Fruit fly (Drosophila melanogaster) whole organism, embryonic: ENCODE results near the gene Rip11.

ENCODE experiments used
- Aef1 ChIP-seq: fragments of 200-800 bp; sonication (Bioruptor generic); IDR thresholded peaks from 3 replicates; pipeline ENCODE4 v1.3.6; 2022; ENCODE audit warnings: missing biosample characterization, missing genetic modification characterization
- Antp ChIP-seq: fragments of 200-800 bp; sonication (Bioruptor generic); optimal IDR thresholded peaks from 3 replicates; lab custom pipeline; 2016; ENCODE audit warnings: missing biosample characterization, missing genetic modification characterization
- Bteb2 ChIP-seq: fragments of 200-800 bp; sonication (Bioruptor generic); optimal IDR thresholded peaks from 2 replicates; lab custom pipeline; 2016; ENCODE audit warnings: missing biosample characterization, missing genetic modification characterization
- C15 ChIP-seq: fragments of 200-800 bp; sonication (Bioruptor generic); IDR thresholded peaks from 3 replicates; pipeline ENCODE4 v1.3.6; 2022; ENCODE audit warnings: missing biosample characterization, missing genetic modification characterization
- CG10147 ChIP-seq: fragments of 200-800 bp; sonication (Bioruptor generic); optimal IDR thresholded peaks from 2 replicates; lab custom pipeline; 2019; ENCODE audit warnings: missing biosample characterization, mild to moderate bottlenecking, missing genetic modification characterization, moderate library complexity
- CG11398 ChIP-seq: fragments of 200-800 bp; sonication (Bioruptor generic); optimal IDR thresholded peaks from 2 replicates; lab custom pipeline; 2016; ENCODE audit warnings: missing biosample characterization, missing genetic modification characterization
- CG11560 ChIP-seq: fragments of 200-800 bp; sonication (Bioruptor generic); IDR thresholded peaks from 3 replicates; pipeline ENCODE4 v1.3.6; 2022; ENCODE audit warnings: missing biosample characterization, missing genetic modification characterization
- CG12071 ChIP-seq: fragments of 200-800 bp; sonication (Bioruptor generic); optimal IDR thresholded peaks from 3 replicates; lab custom pipeline; 2018; ENCODE audit warnings: missing biosample characterization, mild to moderate bottlenecking, missing genetic modification characterization
- CG13894 ChIP-seq: fragments of 200-800 bp; sonication (Bioruptor generic); optimal IDR thresholded peaks from 3 replicates; lab custom pipeline; 2018; ENCODE audit warnings: missing biosample characterization, mild to moderate bottlenecking, missing genetic modification characterization, moderate library complexity
- CG14667 ChIP-seq: fragments of 200-800 bp; sonication (Bioruptor generic); IDR thresholded peaks from 2 replicates; pipeline ENCODE4 v1.3.6; 2022; ENCODE audit warnings: missing biosample characterization, missing genetic modification characterization
- CG15479 ChIP-seq: fragments of 200-800 bp; sonication (Bioruptor generic); optimal IDR thresholded peaks from 3 replicates; lab custom pipeline; 2019; ENCODE audit warnings: missing biosample characterization, mild to moderate bottlenecking, missing genetic modification characterization, moderate library complexity
- CG18619 ChIP-seq: fragments of 200-800 bp; sonication (Bioruptor generic); optimal IDR thresholded peaks from 3 replicates; lab custom pipeline; 2017; ENCODE audit warnings: missing biosample characterization, mild to moderate bottlenecking, missing genetic modification characterization
- CG2199 ChIP-seq: fragments of 200-800 bp; sonication (Bioruptor generic); IDR thresholded peaks from 3 replicates; pipeline ENCODE4 v1.3.6; 2022; ENCODE audit warnings: missing biosample characterization, missing genetic modification characterization
- CG2202 ChIP-seq: fragments of 200-800 bp; sonication (Bioruptor generic); optimal IDR thresholded peaks from 2 replicates; lab custom pipeline; 2018; ENCODE audit warnings: missing biosample characterization, mild to moderate bottlenecking, missing genetic modification characterization
- CG3163 ChIP-seq: fragments of 200-800 bp; sonication (Bioruptor generic); optimal IDR thresholded peaks from 3 replicates; lab custom pipeline; 2016; ENCODE audit warnings: missing biosample characterization, missing genetic modification characterization
- CG32767 ChIP-seq: fragments of 200-800 bp; sonication (Bioruptor generic); IDR thresholded peaks from 2 replicates; pipeline ENCODE4 v1.3.6; 2022; ENCODE audit warnings: missing biosample characterization, missing genetic modification characterization
- CG3407 ChIP-seq: fragments of 200-800 bp; sonication (Bioruptor generic); optimal IDR thresholded peaks from 2 replicates; lab custom pipeline; 2018; ENCODE audit warnings: missing biosample characterization, mild to moderate bottlenecking, missing genetic modification characterization
- CG43689 ChIP-seq: fragments of 200-800 bp; sonication (Bioruptor generic); IDR thresholded peaks from 2 replicates; pipeline ENCODE4 v1.3.6; 2022; ENCODE audit warnings: missing biosample characterization, missing genetic modification characterization
- CG4617 ChIP-seq: fragments of 200-800 bp; sonication (Bioruptor generic); optimal IDR thresholded peaks from 3 replicates; lab custom pipeline; 2016; ENCODE audit warnings: missing biosample characterization, missing genetic modification characterization, borderline replicate concordance
- CG8924 ChIP-seq: fragments of 200-800 bp; optimal IDR thresholded peaks from 3 replicates; lab custom pipeline; 2019; ENCODE audit warnings: missing biosample characterization, mild to moderate bottlenecking, missing genetic modification characterization, moderate library complexity
- Eip74EF ChIP-seq, 2 experiments: fragments of 200-800 bp in 1 of 2; fragments of >200 bp in 1 of 2; sonication (Bioruptor generic) in 1 of 2; optimal IDR thresholded peaks; 2 replicates each; lab custom pipeline; 2017 to 2019; ENCODE audit warnings: missing biosample characterization in 2 of 2, missing genetic modification characterization in 2 of 2, mild to moderate bottlenecking in 1 of 2, moderate library complexity in 1 of 2
- Gug ChIP-seq: fragments of 200-800 bp; sonication (Bioruptor generic); IDR thresholded peaks from 4 replicates; pipeline ENCODE4 v1.3.6; 2022; ENCODE audit warnings: missing biosample characterization, missing genetic modification characterization
- Hr39 ChIP-seq: fragments of >200 bp; optimal IDR thresholded peaks from 2 replicates; lab custom pipeline; 2017
- MTF-1 ChIP-seq: fragments of 200-800 bp; sonication (Bioruptor generic); optimal IDR thresholded peaks from 2 replicates; lab custom pipeline; 2018; ENCODE audit warnings: missing biosample characterization, mild to moderate bottlenecking, missing genetic modification characterization, borderline replicate concordance
- Max ChIP-seq: fragments of 200-800 bp; sonication (Bioruptor generic); optimal IDR thresholded peaks from 2 replicates; lab custom pipeline; 2016; ENCODE audit warnings: missing biosample characterization, mild to moderate bottlenecking, missing genetic modification characterization
- Med ChIP-seq: fragments of 200-800 bp; sonication (Bioruptor generic); peaks from one replicate; lab custom pipeline; 2016; ENCODE audit warnings: missing biosample characterization, missing genetic modification characterization, mild to moderate bottlenecking, inconsistent platforms, moderate library complexity
- NK7.1 ChIP-seq: fragments of 200-800 bp; sonication (Bioruptor generic); optimal IDR thresholded peaks from 3 replicates; lab custom pipeline; 2016; ENCODE audit warnings: missing biosample characterization, missing genetic modification characterization
- Nf-YC ChIP-seq: fragments of 200-800 bp; optimal IDR thresholded peaks from 3 replicates; lab custom pipeline; 2019; ENCODE audit warnings: missing biosample characterization, mild to moderate bottlenecking, missing genetic modification characterization, moderate library complexity
- Ptx1 ChIP-seq: fragments of 200-800 bp; sonication (Bioruptor generic); IDR thresholded peaks from 2 replicates; pipeline ENCODE4 v1.3.6; 2022; ENCODE audit warnings: missing biosample characterization, missing genetic modification characterization
- Sry-β ChIP-seq: fragments of 200-800 bp; sonication (Bioruptor generic); optimal IDR thresholded peaks from 2 replicates; lab custom pipeline; 2018; ENCODE audit warnings: missing biosample characterization, mild to moderate bottlenecking, missing genetic modification characterization, moderate library complexity
- Stat92E ChIP-seq, 3 experiments: fragments of >200 bp in 2 of 3; fragments of 200-800 bp in 1 of 3; sonication (Bioruptor generic) in 1 of 3; optimal IDR thresholded peaks; 2 replicates each; lab custom pipeline; 2017 to 2019; ENCODE audit warnings: missing biosample characterization in 3 of 3, missing genetic modification characterization in 3 of 3, mild to moderate bottlenecking in 1 of 3, moderate library complexity in 1 of 3
- al ChIP-seq: fragments of 200-800 bp; sonication (Bioruptor generic); IDR thresholded peaks from 2 replicates; pipeline ENCODE4 v1.3.6; 2022; ENCODE audit warnings: missing biosample characterization, missing genetic modification characterization
- amos ChIP-seq: fragments of 200-800 bp; sonication (Bioruptor generic); IDR thresholded peaks from 2 replicates; pipeline ENCODE4 v1.3.6; 2022; ENCODE audit warnings: missing biosample characterization, missing genetic modification characterization; ENCODE audit not compliant: partially characterized antibody
- bcd ChIP-seq: fragments of 200-800 bp; sonication (Bioruptor generic); optimal IDR thresholded peaks from 2 replicates; lab custom pipeline; 2017; ENCODE audit warnings: missing biosample characterization, mild to moderate bottlenecking, missing genetic modification characterization
- cad ChIP-seq: fragments of >200 bp; optimal IDR thresholded peaks from 2 replicates; lab custom pipeline; 2017; ENCODE audit warnings: missing biosample characterization, missing genetic modification characterization
- croc ChIP-seq: fragments of 200-800 bp; sonication (Bioruptor generic); conservative IDR thresholded peaks from 3 replicates; pipeline ENCODE4 v1.3.6; 2022; ENCODE audit warnings: missing biosample characterization, missing genetic modification characterization
- disco-r ChIP-seq: fragments of 200-800 bp; sonication (Bioruptor generic); optimal IDR thresholded peaks from 2 replicates; lab custom pipeline; 2016; ENCODE audit warnings: missing biosample characterization, missing genetic modification characterization
- en ChIP-seq: fragments of 200-800 bp; sonication (Bioruptor generic); optimal IDR thresholded peaks from 2 replicates; lab custom pipeline; 2016; ENCODE audit warnings: missing biosample characterization, missing genetic modification characterization
- eve ChIP-seq, 2 experiments: fragments of >200 bp; optimal IDR thresholded peaks; 2 replicates each; lab custom pipeline; 2017; ENCODE audit warnings: missing biosample characterization in 2 of 2, missing genetic modification characterization in 2 of 2
- gsb-n ChIP-seq: fragments of 200-800 bp; sonication (Bioruptor generic); optimal IDR thresholded peaks from 3 replicates; lab custom pipeline; 2018; ENCODE audit warnings: missing biosample characterization, mild to moderate bottlenecking, missing genetic modification characterization
- hbn ChIP-seq: fragments of 200-800 bp; sonication (Bioruptor generic); IDR thresholded peaks from 2 replicates; pipeline ENCODE4 v1.3.6; 2022; ENCODE audit warnings: missing biosample characterization, missing genetic modification characterization; ENCODE audit not compliant: partially characterized antibody
- jigr1 ChIP-seq: fragments of 200-800 bp; sonication (Bioruptor generic); IDR thresholded peaks from 3 replicates; pipeline ENCODE4 v1.3.6; 2022; ENCODE audit warnings: missing biosample characterization, missing genetic modification characterization
- lab ChIP-seq: fragments of 200-800 bp; sonication (Bioruptor generic); optimal IDR thresholded peaks from 3 replicates; lab custom pipeline; 2017; ENCODE audit warnings: missing biosample characterization, missing genetic modification characterization, mild to moderate bottlenecking, moderate library complexity, missing genetic modification reagents
- lbe ChIP-seq: fragments of 200-800 bp; sonication (Bioruptor generic); optimal IDR thresholded peaks from 2 replicates; lab custom pipeline; 2016; ENCODE audit warnings: missing biosample characterization, mild to moderate bottlenecking, missing genetic modification characterization
- pan ChIP-seq, 4 experiments: fragments of >200 bp in 3 of 4; fragments of 200-800 bp in 1 of 4; sonication (Bioruptor generic) in 1 of 4; optimal IDR thresholded peaks in 3 of 4; IDR thresholded peaks in 1 of 4; 2 replicates each; pipeline versions ENCODE4 v1.3.6 to Lab custom; 2017 to 2022; ENCODE audit warnings: missing biosample characterization in 2 of 4, missing genetic modification characterization in 2 of 4, mixed read lengths in 1 of 4
- pb ChIP-seq: fragments of 200-800 bp; sonication (Bioruptor generic); optimal IDR thresholded peaks from 3 replicates; lab custom pipeline; 2016; ENCODE audit warnings: missing biosample characterization, missing genetic modification characterization
- pnt ChIP-seq: fragments of 200-800 bp; sonication (Bioruptor generic); optimal IDR thresholded peaks from 3 replicates; lab custom pipeline; 2016; ENCODE audit warnings: missing biosample characterization, missing genetic modification characterization
- salm ChIP-seq: fragments of 200-800 bp; sonication (Bioruptor generic); optimal IDR thresholded peaks from 2 replicates; lab custom pipeline; 2018; ENCODE audit warnings: missing biosample characterization, mild to moderate bottlenecking, missing genetic modification characterization
- sisA ChIP-seq: fragments of 200-800 bp; sonication (Bioruptor generic); IDR thresholded peaks from 2 replicates; pipeline ENCODE4 v1.3.6; 2022; ENCODE audit warnings: missing biosample characterization, missing genetic modification characterization
- slp2 ChIP-seq: fragments of 200-800 bp; sonication (Bioruptor generic); optimal IDR thresholded peaks from 2 replicates; lab custom pipeline; 2016; ENCODE audit warnings: missing biosample characterization, missing genetic modification characterization

Rip11 gene

dm6 chrX:18645720-18646213 is 1.7 kb downstream of the Rip11 start (continued):
- TF ChIP-seq CG43689 (GFP tag; lab: Robert Waterston, UW) (no peak), lbe (GFP tag; lab: Kevin White, UChicago) (peak; percentile 1), CG32767 (GFP tag; lab: Robert Waterston, UW) (peak; percentile 60; the same call in 1 of the 2 replicates), Sry-β (GFP tag; lab: Kevin White, UChicago) (no peak), en (no peak), Max (GFP tag; lab: Kevin White, UChicago) (peak; percentile 67), Aef1 (peak; percentile 47; the same call in 2 of the 3 replicates), hbn (GFP tag; lab: Robert Waterston, UW) (no peak), CG12071 (GFP tag; lab: Kevin White, UChicago) (peak; percentile 64), pnt (GFP tag; lab: Kevin White, UChicago) (peak; percentile 43), Antp (no peak), Eip74EF (GFP tag; optimal IDR thresholded peaks at IDR 0.05; lab: Kevin White, UChicago) (peak in 1 of 2 experiments; percentile 46), Nf-YC (tag; lab: Kevin White, UChicago) (peak; percentile 19), CG11398 (GFP tag; lab: Kevin White, UChicago) (no peak), C15 (GFP tag; lab: Robert Waterston, UW) (no peak), gsb-n (tag; lab: Kevin White, UChicago) (peak; percentile 50), CG11560 (tag; lab: Robert Waterston, UW) (no peak), CG2202 (tag; lab: Kevin White, UChicago) (peak; percentile 23), CG10147 (GFP tag; lab: Kevin White, UChicago) (peak; percentile 10), CG2199 (no peak), Bteb2 (GFP tag; lab: Kevin White, UChicago) (no peak), Stat92E (GFP tag; optimal IDR thresholded peaks at IDR 0.05; lab: Kevin White, UChicago) (no peak), pb (no peak), slp2 (GFP tag; lab: Kevin White, UChicago) (peak; percentile 40), CG3407 (GFP tag; lab: Kevin White, UChicago) (peak; percentile 32), disco-r (no peak), al (0 out of 2 replicates have a peak, but pooled peaks have one; percentile 4), lab (GFP tag; lab: Kevin White, UChicago) (peak; percentile 84), Ptx1 (GFP tag; lab: Robert Waterston, UW) (peak; percentile 67), Med (GFP tag; lab: Kevin White, UChicago) (peak; percentile 77), sisA (peak; percentile 67), MTF-1 (GFP tag; lab: Kevin White, UChicago) (peak; percentile 39), amos (no peak), CG15479 (GFP tag; lab: Kevin White, UChicago) (no peak), CG13894 (tag; lab: Kevin White, UChicago) (peak; percentile 60), bcd (peak; percentile 67), jigr1 (GFP tag; lab: Robert Waterston, UW) (no peak), CG14667 (GFP tag; lab: Robert Waterston, UW) (no peak), cad (GFP tag; lab: Kevin White, UChicago) (no peak), CG8924 (peak; percentile 49), eve (GFP tag; optimal IDR thresholded peaks at IDR 0.05; lab: Kevin White, UChicago) (no peak), Hr39 (no peak), salm (tag; lab: Kevin White, UChicago) (peak; percentile 6), CG3163 (GFP tag; lab: Kevin White, UChicago) (no peak), pan (optimal IDR thresholded peaks at IDR 0.05; lab: Kevin White, UChicago) (no peak), pan (GFP tag; optimal IDR thresholded peaks at IDR 0.05 in 1 of 2, IDR thresholded peaks at IDR 0.05 in 1 of 2) (no peak), CG18619 (GFP tag; lab: Kevin White, UChicago) (peak; percentile 45), Gug (GFP tag; lab: Robert Waterston, UW) (peak; percentile 24; the same call in 1 of the 4 replicates), croc (0 out of 3 replicates have a peak, but pooled peaks have one; percentile 22), NK7.1 (GFP tag; lab: Kevin White, UChicago) (peak; percentile 27), CG4617 (GFP tag; lab: Kevin White, UChicago) (peak; percentile 19)
